Worm (Caenorhabditis elegans): Measurements from ENCODE around the gene fbxa-214.
"Not testable (repeated sequence)": the region's sequence is repeated elsewhere in the genome, so short reads cannot be mapped to it uniquely, and the experiment has no call there.

Gene fbxa-214

ce11 chrV:6069968-6070367 is at the start of gene fbxa-214:
Gene fbxa-214, minus strand, starts transcription at chrV:6070068.
- TF ChIP-seq nhr-6 (tag; optimal IDR thresholded peaks at IDR 0.05); egl-43 (GFP tag; IDR thresholded peaks at IDR 0.05); hlh-30 (tag; optimal IDR thresholded peaks at IDR 0.05; ENCODE audit: insufficient read depth): not testable (repeated sequence)

- TF ChIP-seq ztf-7 (tag; optimal IDR thresholded peaks at IDR 0.05) (no peak), daf-12 (tag; optimal IDR thresholded peaks at IDR 0.05) (no peak), F26F4.8 (GFP tag; conservative IDR thresholded peaks at IDR 0.05) (no peak), aly-2 (tag; optimal IDR thresholded peaks at IDR 0.05) (no peak), unc-62 (GFP tag; optimal IDR thresholded peaks at IDR 0.05 in 1 of 2) (peak in 1 of 2 experiments; percentile 93), unc-62 (tag; optimal IDR thresholded peaks at IDR 0.05) (no peak), set-16 (GFP tag; IDR thresholded peaks at IDR 0.05) (no peak), nhr-41 (GFP tag; IDR thresholded peaks at IDR 0.05) (no peak), fkh-10 (GFP tag; optimal IDR thresholded peaks at IDR 0.05) (no peak)
These were observed 47.1 kb upstream of the fbxa-214 start for ce11 chrV:6117013-6117412.

ce11 chrV:6112823-6113222 is 43.0 kb upstream of the fbxa-214 start, which contains the start of gene F17A9.5:
Gene F17A9.5, minus strand, starts transcription at chrV:6112997.
- peak; percentile 82 for TF ChIP-seq nhr-28 (tag; optimal IDR thresholded peaks at IDR 0.05)
- TF ChIP-seq daf-16 (GFP tag; optimal IDR thresholded peaks at IDR 0.05), result no peak
- TF ChIP-seq daf-16 (tag; optimal IDR thresholded peaks at IDR 0.05), result peak; percentile 21
- no peak for TF ChIP-seq F37D6.2 (tag; optimal IDR thresholded peaks at IDR 0.05)

- TF ChIP-seq nhr-102 (tag; optimal IDR thresholded peaks at IDR 0.05) (peak; percentile 59), pqm-1 (tag; optimal IDR thresholded peaks at IDR 0.05) (peak; percentile 21), hlh-30 (tag; optimal IDR thresholded peaks at IDR 0.05; ENCODE audit: insufficient read depth) (peak; percentile 68), arid-1 (GFP tag; conservative IDR thresholded peaks at IDR 0.05) (no peak), dve-1 (tag; optimal IDR thresholded peaks at IDR 0.05; ENCODE audit: insufficient read depth) (peak; percentile 68), nhr-48 (tag; optimal IDR thresholded peaks at IDR 0.05) (peak; percentile 69), daf-16 (GFP tag; optimal IDR thresholded peaks at IDR 0.05) (no peak), daf-16 (tag; optimal IDR thresholded peaks at IDR 0.05) (peak; percentile 66), hlh-11 (tag; optimal IDR thresholded peaks at IDR 0.05) (peak; percentile 77), egl-43 (GFP tag; IDR thresholded peaks at IDR 0.05) (no peak), nhr-28 (tag; optimal IDR thresholded peaks at IDR 0.05) (peak; percentile 79), mxl-3 (GFP tag; optimal IDR thresholded peaks at IDR 0.05) (no peak), dpl-1 (GFP tag; optimal IDR thresholded peaks at IDR 0.05) (no peak), snpc-1.2 (GFP tag; IDR thresholded peaks at IDR 0.05) (no peak), dmd-6 (GFP tag; IDR thresholded peaks at IDR 0.05) (peak; percentile 91), nhr-76 (tag; optimal IDR thresholded peaks at IDR 0.05) (no peak), ces-1 (GFP tag; optimal IDR thresholded peaks at IDR 0.05) (no peak), lim-7 (GFP tag; IDR thresholded peaks at IDR 0.05) (no peak)
These were observed 40.7 kb upstream of the fbxa-214 start, which contains the start of gene F17A9.4 for ce11 chrV:6110533-6110932. Gene F17A9.4, minus strand, starts transcription at chrV:6110629.

- no peak for TF ChIP-seq cey-2 (tag; optimal IDR thresholded peaks at IDR 0.05; ENCODE audit: borderline replicate concordance, insufficient read depth)
- no peak for TF ChIP-seq madf-9 (GFP tag; conservative IDR thresholded peaks at IDR 0.05)
- no peak for TF ChIP-seq mdl-1 (tag; optimal IDR thresholded peaks at IDR 0.05)
- no peak for TF ChIP-seq jun-1 (tag; optimal IDR thresholded peaks at IDR 0.05)
- no peak for TF ChIP-seq nhr-41 (GFP tag; IDR thresholded peaks at IDR 0.05)
- no peak for TF ChIP-seq set-16 (GFP tag; IDR thresholded peaks at IDR 0.05)
- no peak for TF ChIP-seq spr-1 (tag; optimal IDR thresholded peaks at IDR 0.05)
- TF ChIP-seq daf-19 (GFP tag; conservative IDR thresholded peaks at IDR 0.05), result no peak
- TF ChIP-seq hif-1 (tag; optimal IDR thresholded peaks at IDR 0.05), result peak in 1 of 2 experiments; percentile 74
- TF ChIP-seq nhr-6 (tag; optimal IDR thresholded peaks at IDR 0.05), result peak; percentile 23
- TF ChIP-seq lsy-2 (tag; optimal IDR thresholded peaks at IDR 0.05), result peak in 1 of 2 experiments; percentile 78
- TF ChIP-seq lim-7 (GFP tag; IDR thresholded peaks at IDR 0.05), result no peak
- TF ChIP-seq F44E2.7 (GFP tag; IDR thresholded peaks at IDR 0.05), result no peak
- peak; percentile 42 for TF ChIP-seq hlh-30 (tag; optimal IDR thresholded peaks at IDR 0.05; ENCODE audit: insufficient read depth)
- TF ChIP-seq skn-1 (tag; optimal IDR thresholded peaks at IDR 0.05), result no peak
- peak; percentile 63 for TF ChIP-seq R02D3.7 (tag; optimal IDR thresholded peaks at IDR 0.05)
- TF ChIP-seq php-3 (GFP tag; IDR thresholded peaks at IDR 0.05), result 0 out of 2 replicates have a peak, but pooled peaks have one; percentile 7
- TF ChIP-seq F49E8.2 (tag; optimal IDR thresholded peaks at IDR 0.05; ENCODE audit: borderline replicate concordance), result no peak
- TF ChIP-seq F26F4.8 (GFP tag; conservative IDR thresholded peaks at IDR 0.05), result no peak
- TF ChIP-seq daf-8 (GFP tag; IDR thresholded peaks at IDR 0.05), result no peak
- TF ChIP-seq dpl-1 (GFP tag; optimal IDR thresholded peaks at IDR 0.05), result peak; percentile 93
These were observed 37.6 kb upstream of the fbxa-214 start, which contains the start of gene cwf-19L1 for ce11 chrV:6107474-6107873. Gene cwf-19L1, plus strand, starts transcription at chrV:6107828.

All from whole organism, L4 larva.